Worm (Caenorhabditis elegans) whole organism, L2 larva: ENCODE data around the gene msp-65.
"Not testable (repeated sequence)": the region's sequence is repeated elsewhere in the genome, so short reads cannot be mapped to it uniquely, and the experiment has no call there.

ENCODE experiments used
- ZK546.5 ChIP-seq: sonication (generic microtip); optimal IDR thresholded peaks from 2 replicates; lab custom pipeline; 2017; ENCODE audit warnings: missing biosample characterization, missing genetic modification characterization
- alr-1 ChIP-seq: fragments of 150-350 bp; optimal IDR thresholded peaks from 2 replicates; lab custom pipeline; 2014; ENCODE audit warnings: missing biosample characterization, missing genetic modification characterization
- ama-1 ChIP-seq: fragments of 150-350 bp; optimal IDR thresholded peaks from 2 replicates; lab custom pipeline; 2018; ENCODE audit warnings: inconsistent platforms
- ceh-16 ChIP-seq: fragments of 150-350 bp; optimal IDR thresholded peaks from 2 replicates; lab custom pipeline; 2014; ENCODE audit warnings: missing biosample characterization, missing genetic modification characterization
- egl-27 ChIP-seq: sonication (generic microtip); optimal IDR thresholded peaks from 3 replicates; lab custom pipeline; 2017; ENCODE audit warnings: missing biosample characterization, missing genetic modification reagents, missing genetic modification characterization
- elt-1 ChIP-seq: fragments of 150-350 bp; optimal IDR thresholded peaks from 2 replicates; lab custom pipeline; 2014; ENCODE audit warnings: missing biosample characterization, missing genetic modification characterization
- fos-1 ChIP-seq: fragments of 150-350 bp; optimal IDR thresholded peaks from 2 replicates; lab custom pipeline; 2014; ENCODE audit warnings: missing biosample characterization, missing genetic modification characterization
- lin-39 ChIP-seq: fragments of 150-350 bp; optimal IDR thresholded peaks from 2 replicates; lab custom pipeline; 2014; ENCODE audit warnings: missing biosample characterization, missing genetic modification reagents, missing genetic modification characterization
- mab-5 ChIP-seq: fragments of 150-350 bp; optimal IDR thresholded peaks from 2 replicates; lab custom pipeline; 2014; ENCODE audit warnings: missing biosample characterization, missing genetic modification characterization
- nhr-11 ChIP-seq: fragments of 150-350 bp; optimal IDR thresholded peaks from 2 replicates; lab custom pipeline; 2014; ENCODE audit warnings: missing biosample characterization, missing genetic modification characterization
- nhr-6 ChIP-seq: fragments of 150-350 bp; optimal IDR thresholded peaks from 2 replicates; lab custom pipeline; 2014; ENCODE audit warnings: missing biosample characterization, missing genetic modification characterization
- sma-3 ChIP-seq: sonication (generic microtip); optimal IDR thresholded peaks from 2 replicates; lab custom pipeline; 2016; ENCODE audit warnings: missing genetic modification reagents, missing genetic modification characterization, missing compliant biosample characterization
- snpc-4 ChIP-seq: fragments of 150-350 bp; optimal IDR thresholded peaks from 2 replicates; lab custom pipeline; 2014; ENCODE audit warnings: missing biosample characterization, missing genetic modification characterization
- unc-39 ChIP-seq: fragments of 150-350 bp; optimal IDR thresholded peaks from 2 replicates; lab custom pipeline; 2014; ENCODE audit warnings: missing biosample characterization, missing genetic modification characterization

ce11 chrIV:5308046-5308643 is 8.2 kb upstream of the msp-65 start, which contains the start of the genes ZK354.9 and msp-58:
- not testable (repeated sequence) for TF ChIP-seq lin-39; fos-1 (tag; lab: Kevin White, UChicago); mab-5 (tag; lab: Kevin White, UChicago); elt-1 (tag; lab: Kevin White, UChicago); unc-39; ama-1 (lab: Kevin White, UChicago); ZK546.5; alr-1 (tag; lab: Kevin White, UChicago); ceh-16 (tag; lab: Kevin White, UChicago); nhr-6 (tag; lab: Kevin White, UChicago); nhr-11 (tag; lab: Kevin White, UChicago); snpc-4; sma-3 (GFP tag; lab: Kevin White, UChicago); egl-27 (tag; lab: Kevin White, UChicago)
